Fruit fly (Drosophila melanogaster) S2 (cell line): ENCODE results near the gene Or22a.

Experiments
- CG8478 ChIP-seq: fragments of >200 bp; optimal IDR thresholded peaks from 2 replicates; lab custom pipeline; 2018
- CTCF ChIP-seq, 2 experiments: fragments of >200 bp; optimal IDR thresholded peaks; 2 replicates each; lab custom pipeline; 2018

DNA sequence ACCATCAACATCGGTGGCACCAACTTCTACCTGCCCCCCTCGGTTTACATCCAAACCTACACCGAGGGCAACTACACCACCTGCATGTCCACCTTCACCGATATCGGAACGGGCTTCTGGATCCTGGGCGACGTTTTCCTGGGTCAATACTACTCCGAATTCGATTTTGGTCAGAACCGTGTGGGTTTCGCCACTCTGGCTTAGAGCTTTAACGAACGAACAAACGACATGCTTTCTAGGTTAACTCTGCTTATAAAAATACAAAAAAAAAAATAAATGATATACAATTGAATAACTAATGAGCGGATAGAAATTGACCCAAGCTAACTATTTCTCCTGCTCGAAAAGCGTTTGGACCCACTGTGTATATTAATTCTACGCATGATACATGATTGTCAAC is 25.1 kb upstream of the Or22a start, which contains the start of gene CG31926:
- TF ChIP-seq CTCF (optimal IDR thresholded peaks at IDR 0.05; lab: Kevin White, UChicago) (no peak), CG8478 (no peak)
